Worm (Caenorhabditis elegans): Measurements from ENCODE around the gene F28H7.7.
A peak's percentile ranks its signal among the peaks of the same experiment; 100 is the strongest.

Gene F28H7.7

ce11 chrV:10709385-10709784, 44.6 kb downstream of the F28H7.7 start:
- TF ChIP-seq zag-1 (tag; optimal IDR thresholded peaks at IDR 0.05) = no peak
- no peak for TF ChIP-seq ceh-90 (tag; optimal IDR thresholded peaks at IDR 0.05)
- TF ChIP-seq efl-1 (optimal IDR thresholded peaks at IDR 0.05) = no peak
- TF ChIP-seq efl-1 (GFP tag; optimal IDR thresholded peaks at IDR 0.05 in 1 of 2) = peak in 1 of 2 experiments; percentile 4
- no peak for TF ChIP-seq dpl-1 (GFP tag; optimal IDR thresholded peaks at IDR 0.05)
- TF ChIP-seq ceh-8 (GFP tag; optimal IDR thresholded peaks at IDR 0.05) = no peak
- TF ChIP-seq fkh-10 (GFP tag; optimal IDR thresholded peaks at IDR 0.05) = no peak
- no peak for TF ChIP-seq lin-35 (GFP tag; optimal IDR thresholded peaks at IDR 0.05)
- TF ChIP-seq elt-2 (tag; optimal IDR thresholded peaks at IDR 0.05) = no peak
- TF ChIP-seq sup-37 (GFP tag; optimal IDR thresholded peaks at IDR 0.05) = no peak
- no peak for TF ChIP-seq pax-3 (tag; optimal IDR thresholded peaks at IDR 0.05)
- TF ChIP-seq sptf-1 (tag; optimal IDR thresholded peaks at IDR 0.05) = no peak
- TF ChIP-seq nhr-11 (tag; optimal IDR thresholded peaks at IDR 0.05) = no peak
- TF ChIP-seq egl-27 (tag; optimal IDR thresholded peaks at IDR 0.05) = no peak
- no peak for TF ChIP-seq mep-1 (tag; optimal IDR thresholded peaks at IDR 0.05)
- TF ChIP-seq dsc-1 (tag; optimal IDR thresholded peaks at IDR 0.05) = no peak
- no peak for TF ChIP-seq unc-130 (tag; optimal IDR thresholded peaks at IDR 0.05)
- TF ChIP-seq alr-1 (tag; optimal IDR thresholded peaks at IDR 0.05; ENCODE audit: borderline replicate concordance) = no peak
- peak; percentile 99 for TF ChIP-seq skn-1 (tag; optimal IDR thresholded peaks at IDR 0.05)
- peak; percentile 4 for TF ChIP-seq nhr-28 (tag; optimal IDR thresholded peaks at IDR 0.05)
- no peak for TF ChIP-seq efl-3 (GFP tag; optimal IDR thresholded peaks at IDR 0.05)
- no peak for TF ChIP-seq zip-4 (GFP tag; optimal IDR thresholded peaks at IDR 0.05)
- peak; percentile 45 for TF ChIP-seq nhr-85 (tag)
- TF ChIP-seq lin-14 (GFP tag; optimal IDR thresholded peaks at IDR 0.05) = no peak
- no peak for TF ChIP-seq ets-5 (GFP tag; IDR thresholded peaks at IDR 0.05)
- no peak for TF ChIP-seq ceh-63 (GFP tag; optimal IDR thresholded peaks at IDR 0.05)

- TF ChIP-seq lin-14 (GFP tag; optimal IDR thresholded peaks at IDR 0.05) (peak; percentile 26), sptf-1 (tag; optimal IDR thresholded peaks at IDR 0.05) (no peak), nhr-47 (tag; optimal IDR thresholded peaks at IDR 0.05) (peak; percentile 22), pax-3 (tag; optimal IDR thresholded peaks at IDR 0.05) (peak; percentile 49), nhr-71 (tag; optimal IDR thresholded peaks at IDR 0.05) (peak; percentile 46), dsc-1 (tag; optimal IDR thresholded peaks at IDR 0.05) (peak; percentile 66), unc-130 (tag; optimal IDR thresholded peaks at IDR 0.05) (no peak), unc-86 (tag; optimal IDR thresholded peaks at IDR 0.05) (peak; percentile 11), fkh-8 (tag; optimal IDR thresholded peaks at IDR 0.05) (peak; percentile 72), nhr-237 (tag; optimal IDR thresholded peaks at IDR 0.05) (no peak), fkh-10 (GFP tag; optimal IDR thresholded peaks at IDR 0.05) (no peak)
Measured at ce11 chrV:10708346-10708745, 45.6 kb downstream of the F28H7.7 start.

ce11 chrV:10702910-10703309, 51.0 kb downstream of the F28H7.7 start:
- TF ChIP-seq lin-14 (GFP tag; optimal IDR thresholded peaks at IDR 0.05) (peak; percentile 18), mab-9 (GFP tag; IDR thresholded peaks at IDR 0.05) (no peak), unc-130 (tag; optimal IDR thresholded peaks at IDR 0.05) (no peak), blmp-1 (tag; optimal IDR thresholded peaks at IDR 0.05) (peak; percentile 91), sox-4 (tag; optimal IDR thresholded peaks at IDR 0.05) (no peak), mep-1 (tag; optimal IDR thresholded peaks at IDR 0.05) (no peak), ceh-88 (GFP tag; IDR thresholded peaks at IDR 0.05) (no peak), nhr-85 (tag) (peak; percentile 60)

ce11 chrV:10702249-10702648, 51.7 kb downstream of the F28H7.7 start, which contains the start of gene pph-1:
Gene pph-1 (plus strand): TSS chrV:10702549.
- no peak for TF ChIP-seq ceh-82 (tag; optimal IDR thresholded peaks at IDR 0.05)
- no peak for TF ChIP-seq nhr-47 (tag; optimal IDR thresholded peaks at IDR 0.05)
- peak; percentile 28 for TF ChIP-seq lin-14 (GFP tag; optimal IDR thresholded peaks at IDR 0.05)
- TF ChIP-seq blmp-1 (tag; optimal IDR thresholded peaks at IDR 0.05) = peak; percentile 44
- TF ChIP-seq snu-23 (GFP tag; optimal IDR thresholded peaks at IDR 0.05) = no peak
- no peak for TF ChIP-seq vab-15 (tag; optimal IDR thresholded peaks at IDR 0.05)

Measured in whole organism, L1 larva.